Fruit fly (Drosophila melanogaster): ENCODE data around the gene CG16743.

DNA sequence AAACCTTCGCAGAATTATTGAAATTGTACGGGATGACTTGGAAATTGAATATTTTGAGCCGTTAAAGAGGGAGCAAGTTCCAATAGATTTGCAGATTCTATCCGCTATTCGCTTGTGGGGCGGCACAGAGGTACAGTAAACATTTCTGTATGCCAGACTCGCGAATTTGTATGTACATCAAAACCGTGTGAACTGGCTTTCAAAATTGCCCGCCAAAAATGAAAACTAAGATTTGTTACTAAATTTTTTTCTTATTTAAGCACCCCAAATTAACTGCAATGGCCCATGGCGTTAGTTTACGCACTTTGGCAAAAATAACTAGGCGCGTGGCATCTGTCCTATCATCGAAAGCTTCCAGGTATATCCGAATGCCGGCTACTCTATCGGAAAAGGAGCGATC is 15.9 kb downstream of the CG16743 start:
- TF ChIP-seq gl (tag; optimal IDR thresholded peaks at IDR 0.05) (no peak), Pif1A (GFP tag; optimal IDR thresholded peaks at IDR 0.05) (no peak), CG10348 (GFP tag; IDR thresholded peaks at IDR 0.05) (no peak), CG8159 (tag; optimal IDR thresholded peaks at IDR 0.05) (no peak), CG32121 (GFP tag; IDR thresholded peaks at IDR 0.05) (no peak), D1 (tag; optimal IDR thresholded peaks at IDR 0.05) (no peak), CG4496 (GFP tag; IDR thresholded peaks at IDR 0.05) (no peak), CG17806 (tag; optimal IDR thresholded peaks at IDR 0.05) (no peak), fd96Ca (GFP tag; IDR thresholded peaks at IDR 0.05) (no peak), CG9948 (tag; optimal IDR thresholded peaks at IDR 0.05) (no peak), CG34367 (tag; optimal IDR thresholded peaks at IDR 0.05) (no peak)

All from whole organism, pupa.